Fruit fly (Drosophila melanogaster) whole organism, embryonic: ENCODE data around the gene Pxn.

Experiments
- BEAF-32 ChIP-seq: fragments of 200-800 bp; sonication (Bioruptor generic); optimal IDR thresholded peaks from 3 replicates; lab custom pipeline; 2017; ENCODE audit warnings: missing biosample characterization, missing genetic modification characterization, mild to moderate bottlenecking, moderate library complexity, missing genetic modification reagents
- CG1024 ChIP-seq: fragments of 200-800 bp; sonication (Bioruptor generic); IDR thresholded peaks from 2 replicates; pipeline ENCODE4 v1.3.6; 2022; ENCODE audit warnings: missing biosample characterization, missing genetic modification characterization
- CG10462 ChIP-seq: fragments of 200-800 bp; sonication (Bioruptor generic); optimal IDR thresholded peaks from 2 replicates; lab custom pipeline; 2016; ENCODE audit warnings: missing biosample characterization, missing genetic modification characterization
- CG11247 ChIP-seq: fragments of 200-800 bp; sonication (Bioruptor generic); IDR thresholded peaks from 2 replicates; pipeline ENCODE4 v1.3.6; 2022; ENCODE audit warnings: missing biosample characterization, missing genetic modification characterization
- CG14965 ChIP-seq: fragments of 200-800 bp; sonication (Bioruptor generic); optimal IDR thresholded peaks from 2 replicates; lab custom pipeline; 2016; ENCODE audit warnings: missing biosample characterization, missing genetic modification characterization, borderline replicate concordance
- CG1529 ChIP-seq: fragments of 200-800 bp; sonication (Bioruptor generic); optimal IDR thresholded peaks from 3 replicates; lab custom pipeline; 2018; ENCODE audit warnings: missing biosample characterization, missing genetic modification characterization
- CG16779 ChIP-seq: fragments of 200-800 bp; sonication (Bioruptor generic); IDR thresholded peaks from 2 replicates; pipeline ENCODE4 v1.3.6; 2022; ENCODE audit warnings: missing biosample characterization, missing genetic modification characterization
- CG17186 ChIP-seq: fragments of 200-800 bp; sonication (Bioruptor generic); optimal IDR thresholded peaks from 3 replicates; lab custom pipeline; 2017; ENCODE audit warnings: missing biosample characterization, missing genetic modification reagents, missing genetic modification characterization
- CG17912 ChIP-seq: fragments of 200-800 bp; sonication (Bioruptor generic); optimal IDR thresholded peaks from 2 replicates; lab custom pipeline; 2018; ENCODE audit warnings: missing biosample characterization, mild to moderate bottlenecking, missing genetic modification characterization
- CG18764 ChIP-seq: fragments of 200-800 bp; sonication (Bioruptor generic); optimal IDR thresholded peaks from 3 replicates; lab custom pipeline; 2016; ENCODE audit warnings: missing biosample characterization, missing genetic modification characterization
- CG2129 ChIP-seq: fragments of 200-800 bp; sonication (Bioruptor generic); IDR thresholded peaks from 2 replicates; pipeline ENCODE4 v1.3.6; 2022; ENCODE audit warnings: missing biosample characterization, missing genetic modification characterization; ENCODE audit not compliant: partially characterized antibody
- CG2889 ChIP-seq: fragments of 200-800 bp; sonication (Bioruptor generic); IDR thresholded peaks from 3 replicates; pipeline ENCODE4 v1.3.6; 2022; ENCODE audit warnings: missing biosample characterization, missing genetic modification characterization
- CG31224 ChIP-seq: fragments of 200-800 bp; sonication (Bioruptor generic); IDR thresholded peaks from 2 replicates; pipeline ENCODE4 v1.3.6; 2022; ENCODE audit warnings: missing biosample characterization, missing genetic modification characterization
- CG3838 ChIP-seq: fragments of 200-800 bp; sonication (Bioruptor generic); optimal IDR thresholded peaks from 3 replicates; lab custom pipeline; 2016; ENCODE audit warnings: missing biosample characterization, missing genetic modification characterization
- CG4360 ChIP-seq: fragments of 200-800 bp; sonication (Bioruptor generic); IDR thresholded peaks from 2 replicates; pipeline ENCODE4 v1.3.6; 2022; ENCODE audit warnings: missing biosample characterization, missing genetic modification characterization
- CG4707 ChIP-seq: fragments of 200-800 bp; sonication (Bioruptor generic); optimal IDR thresholded peaks from 2 replicates; lab custom pipeline; 2018; ENCODE audit warnings: missing biosample characterization, mild to moderate bottlenecking, missing genetic modification characterization, moderate library complexity
- CG5245 ChIP-seq: fragments of 200-800 bp; sonication (Bioruptor generic); optimal IDR thresholded peaks from 3 replicates; lab custom pipeline; 2016; ENCODE audit warnings: missing biosample characterization, missing genetic modification characterization
- CG6654 ChIP-seq: fragments of 200-800 bp; sonication (Bioruptor generic); optimal IDR thresholded peaks from 2 replicates; lab custom pipeline; 2017; ENCODE audit warnings: missing biosample characterization, mild to moderate bottlenecking, missing genetic modification characterization
- CG7745 ChIP-seq: fragments of 200-800 bp; sonication (Bioruptor generic); optimal IDR thresholded peaks from 2 replicates; lab custom pipeline; 2018; ENCODE audit warnings: missing biosample characterization, mild to moderate bottlenecking, missing genetic modification characterization, moderate library complexity
- CG8089 ChIP-seq: fragments of 200-800 bp; sonication (Bioruptor generic); optimal IDR thresholded peaks from 3 replicates; lab custom pipeline; 2016; ENCODE audit warnings: missing biosample characterization, missing genetic modification characterization
- CG8290 ChIP-seq, 3 experiments: fragments of 200-800 bp; sonication (Bioruptor generic); optimal IDR thresholded peaks; 2 replicates each; lab custom pipeline; 2016 to 2019; ENCODE audit warnings: missing biosample characterization in 3 of 3, missing genetic modification characterization in 3 of 3, mild to moderate bottlenecking in 2 of 3, moderate library complexity in 1 of 3
- CG9876 ChIP-seq: fragments of 200-800 bp; sonication (Bioruptor generic); optimal IDR thresholded peaks from 2 replicates; lab custom pipeline; 2016; ENCODE audit warnings: missing biosample characterization, missing genetic modification characterization
- CoRest ChIP-seq: fragments of 200-800 bp; sonication (Bioruptor generic); optimal IDR thresholded peaks from 3 replicates; lab custom pipeline; 2018; ENCODE audit warnings: missing biosample characterization, mild to moderate bottlenecking, missing genetic modification characterization, moderate library complexity
- Dbx ChIP-seq: fragments of 200-800 bp; sonication (Bioruptor generic); IDR thresholded peaks from 3 replicates; pipeline ENCODE4 v1.3.6; 2022; ENCODE audit warnings: missing biosample characterization, missing genetic modification characterization
- Fer3 ChIP-seq: fragments of 200-800 bp; sonication (Bioruptor generic); optimal IDR thresholded peaks from 2 replicates; lab custom pipeline; 2018; ENCODE audit warnings: missing biosample characterization, mild to moderate bottlenecking, missing genetic modification characterization, moderate library complexity
- HmgZ ChIP-seq: fragments of 200-800 bp; sonication (Bioruptor generic); optimal IDR thresholded peaks from 2 replicates; lab custom pipeline; 2018; ENCODE audit warnings: missing biosample characterization, mild to moderate bottlenecking, missing genetic modification characterization
- Hr3 ChIP-seq: fragments of 200-800 bp; sonication (Bioruptor generic); optimal IDR thresholded peaks from 3 replicates; lab custom pipeline; 2016; ENCODE audit warnings: missing biosample characterization, missing genetic modification characterization
- Lhr ChIP-seq: fragments of 200-800 bp; sonication (Bioruptor generic); optimal IDR thresholded peaks from 3 replicates; lab custom pipeline; 2017; ENCODE audit warnings: mild to moderate bottlenecking, missing biosample characterization, missing genetic modification reagents, missing genetic modification characterization
- Mad ChIP-seq: fragments of 200-800 bp; sonication (Bioruptor generic); optimal IDR thresholded peaks from 2 replicates; lab custom pipeline; 2016; ENCODE audit warnings: missing biosample characterization, missing genetic modification characterization
- Mes4 ChIP-seq: fragments of 200-800 bp; sonication (Bioruptor generic); optimal IDR thresholded peaks from 2 replicates; lab custom pipeline; 2016; ENCODE audit warnings: missing biosample characterization, missing genetic modification characterization
- Oaz ChIP-seq: fragments of 200-800 bp; sonication (Bioruptor generic); IDR thresholded peaks from 2 replicates; pipeline ENCODE4 v1.3.6; 2022; ENCODE audit warnings: missing biosample characterization, missing genetic modification characterization
- Rx ChIP-seq: fragments of 200-800 bp; sonication (Bioruptor generic); IDR thresholded peaks from 2 replicates; pipeline ENCODE4 v1.3.6; 2022; ENCODE audit warnings: missing biosample characterization, missing genetic modification characterization
- Scr ChIP-seq: fragments of 200-800 bp; sonication (Bioruptor generic); IDR thresholded peaks from 2 replicates; pipeline ENCODE4 v1.3.6; 2022; ENCODE audit warnings: missing biosample characterization, missing genetic modification characterization; ENCODE audit not compliant: partially characterized antibody
- Vsx1 ChIP-seq: fragments of 200-800 bp; sonication (Bioruptor generic); optimal IDR thresholded peaks from 2 replicates; lab custom pipeline; 2017; ENCODE audit warnings: missing biosample characterization, mild to moderate bottlenecking, missing genetic modification characterization, missing genetic modification reagents
- amos ChIP-seq: fragments of 200-800 bp; sonication (Bioruptor generic); IDR thresholded peaks from 2 replicates; pipeline ENCODE4 v1.3.6; 2022; ENCODE audit warnings: missing biosample characterization, missing genetic modification characterization; ENCODE audit not compliant: partially characterized antibody
- cad ChIP-seq: fragments of >200 bp; optimal IDR thresholded peaks from 2 replicates; lab custom pipeline; 2017; ENCODE audit warnings: missing biosample characterization, missing genetic modification characterization
- cas ChIP-seq: fragments of 200-800 bp; sonication (Bioruptor generic); IDR thresholded peaks from 2 replicates; pipeline ENCODE4 v1.3.6; 2022; ENCODE audit warnings: missing biosample characterization, missing genetic modification characterization
- chinmo ChIP-seq: fragments of 200-800 bp; sonication (Bioruptor generic); IDR thresholded peaks from 4 replicates; pipeline ENCODE4 v1.3.6; 2022; ENCODE audit warnings: missing biosample characterization, missing genetic modification characterization; ENCODE audit not compliant: partially characterized antibody
- ci ChIP-seq: fragments of 200-800 bp; sonication (Bioruptor generic); IDR thresholded peaks from 3 replicates; pipeline ENCODE4 v1.3.6; 2022; ENCODE audit warnings: missing biosample characterization, missing genetic modification characterization
- corto ChIP-seq: fragments of 200-800 bp; sonication (Bioruptor generic); optimal IDR thresholded peaks from 2 replicates; lab custom pipeline; 2016; ENCODE audit warnings: missing biosample characterization, mild to moderate bottlenecking, missing genetic modification characterization, moderate library complexity
- esg ChIP-seq: fragments of 200-800 bp; sonication (Bioruptor generic); conservative IDR thresholded peaks from 2 replicates; pipeline ENCODE4 v1.3.6; 2022; ENCODE audit warnings: missing biosample characterization, missing genetic modification characterization
- grau ChIP-seq: fragments of 200-800 bp; optimal IDR thresholded peaks from 3 replicates; lab custom pipeline; 2019; ENCODE audit warnings: missing biosample characterization, mild to moderate bottlenecking, missing genetic modification characterization, moderate library complexity
- gsb ChIP-seq: fragments of 200-800 bp; sonication (Bioruptor generic); IDR thresholded peaks from 2 replicates; pipeline ENCODE4 v1.3.6; 2022; ENCODE audit warnings: missing biosample characterization, missing genetic modification characterization
- inv ChIP-seq: fragments of 200-800 bp; sonication (Bioruptor generic); IDR thresholded peaks from 2 replicates; pipeline ENCODE4 v1.3.6; 2022; ENCODE audit warnings: missing biosample characterization, missing genetic modification characterization; ENCODE audit not compliant: partially characterized antibody
- jing ChIP-seq: fragments of 200-800 bp; sonication (Bioruptor generic); optimal IDR thresholded peaks from 2 replicates; lab custom pipeline; 2018; ENCODE audit warnings: missing biosample characterization, mild to moderate bottlenecking, missing genetic modification characterization
- mld ChIP-seq: fragments of 200-800 bp; sonication (Bioruptor generic); IDR thresholded peaks from 3 replicates; pipeline ENCODE4 v1.3.6; 2022; ENCODE audit warnings: missing biosample characterization, missing genetic modification characterization; ENCODE audit not compliant: partially characterized antibody
- nmo ChIP-seq: fragments of 200-800 bp; sonication (Bioruptor generic); optimal IDR thresholded peaks from 2 replicates; lab custom pipeline; 2018; ENCODE audit warnings: missing biosample characterization, mild to moderate bottlenecking, missing genetic modification characterization, moderate library complexity
- pfk ChIP-seq: fragments of 200-800 bp; sonication (Bioruptor generic); optimal IDR thresholded peaks from 2 replicates; lab custom pipeline; 2018; ENCODE audit warnings: missing biosample characterization, mild to moderate bottlenecking, missing genetic modification characterization, moderate library complexity
- slou ChIP-seq: fragments of 200-800 bp; sonication (Bioruptor generic); optimal IDR thresholded peaks from 3 replicates; lab custom pipeline; 2016; ENCODE audit warnings: missing biosample characterization, missing genetic modification characterization
- sug ChIP-seq: fragments of 200-800 bp; optimal IDR thresholded peaks from 2 replicates; lab custom pipeline; 2019; ENCODE audit warnings: missing biosample characterization, mild to moderate bottlenecking, missing genetic modification characterization, moderate library complexity

Pxn gene

dm6 chr3L:2581343-2581825 is 48.5 kb downstream of the Pxn start (continued):
- TF ChIP-seq CG8290 (GFP tag; optimal IDR thresholded peaks at IDR 0.05; lab: Kevin White, UChicago) = peak; percentile 3
- peak; percentile 27 to 78 for TF ChIP-seq CG8290 (tag; optimal IDR thresholded peaks at IDR 0.05; lab: Kevin White, UChicago)
- TF ChIP-seq CG1024 (GFP tag; lab: Robert Waterston, UW) = peak; percentile 81
- TF ChIP-seq Scr = no peak
- peak; percentile 89 for TF ChIP-seq CoRest
- TF ChIP-seq CG7745 = no peak
- TF ChIP-seq Oaz (GFP tag; lab: Robert Waterston, UW) = peak; percentile 71
- TF ChIP-seq CG11247 (GFP tag; lab: Robert Waterston, UW) = peak; percentile 71
- TF ChIP-seq CG18764 (GFP tag; lab: Kevin White, UChicago) = peak; percentile 50
- TF ChIP-seq CG9876 = peak; percentile 33
- peak; percentile 88 for TF ChIP-seq Fer3 (tag; lab: Kevin White, UChicago)
- TF ChIP-seq CG3838 = no peak
- no peak for TF ChIP-seq CG2129 (GFP tag; lab: Robert Waterston, UW)
- TF ChIP-seq CG4360 (GFP tag; lab: Robert Waterston, UW) = peak; percentile 77
- TF ChIP-seq amos (GFP tag; lab: Robert Waterston, UW) = no peak
- TF ChIP-seq esg (GFP tag; lab: Robert Waterston, UW) = peak; percentile 91
- TF ChIP-seq CG17912 = peak; percentile 31
- peak; percentile 61 for TF ChIP-seq CG4707 (GFP tag; lab: Kevin White, UChicago)
- TF ChIP-seq CG8089 (GFP tag; lab: Kevin White, UChicago) = peak; percentile 50
- TF ChIP-seq pfk (GFP tag; lab: Kevin White, UChicago) = no peak
- peak; percentile 68; the same call in 1 of the 2 replicates for TF ChIP-seq CG16779 (GFP tag; lab: Robert Waterston, UW)
- peak; percentile 71 for TF ChIP-seq Mad (GFP tag; lab: Kevin White, UChicago)
- peak; percentile 66 for TF ChIP-seq CG5245 (GFP tag; lab: Kevin White, UChicago)
- peak; percentile 85 for TF ChIP-seq CG17186 (GFP tag; lab: Kevin White, UChicago)
- peak; percentile 85 for TF ChIP-seq CG1529 (GFP tag; lab: Kevin White, UChicago)
- peak; percentile 97 for TF ChIP-seq ci (GFP tag; lab: Robert Waterston, UW)
- peak; percentile 77 for TF ChIP-seq CG6654 (GFP tag; lab: Kevin White, UChicago)
- TF ChIP-seq CG10462 (GFP tag; lab: Kevin White, UChicago) = peak; percentile 70
- TF ChIP-seq corto = peak; percentile 19
- peak; percentile 38 for TF ChIP-seq Mes4 (GFP tag; lab: Kevin White, UChicago)
- TF ChIP-seq grau (tag; lab: Kevin White, UChicago) = peak; percentile 72
- peak; percentile 47 for TF ChIP-seq sug (tag; lab: Kevin White, UChicago)
- TF ChIP-seq Lhr (GFP tag; lab: Kevin White, UChicago) = peak; percentile 62
- TF ChIP-seq HmgZ (tag; lab: Kevin White, UChicago) = peak; percentile 84
- no peak for TF ChIP-seq BEAF-32 (GFP tag; lab: Kevin White, UChicago)
- TF ChIP-seq Rx (GFP tag; lab: Robert Waterston, UW) = peak; percentile 82
- peak; percentile 26 for TF ChIP-seq CG14965 (GFP tag; lab: Kevin White, UChicago)
- TF ChIP-seq Vsx1 (GFP tag; lab: Kevin White, UChicago) = no peak
- TF ChIP-seq mld (GFP tag; lab: Robert Waterston, UW) = no peak
- 0 out of 2 replicates have a peak, but pooled peaks have one; percentile 27 for TF ChIP-seq inv (GFP tag; lab: Robert Waterston, UW)
- TF ChIP-seq Dbx (GFP tag; lab: Robert Waterston, UW) = peak; percentile 87
- TF ChIP-seq nmo (GFP tag; lab: Kevin White, UChicago) = peak; percentile 90
- peak; percentile 89 for TF ChIP-seq CG2889
- peak; percentile 69 for TF ChIP-seq slou
- TF ChIP-seq CG31224 (GFP tag; lab: Robert Waterston, UW) = peak; percentile 79
- peak; percentile 62; the same call in 1 of the 2 replicates for TF ChIP-seq cas (GFP tag; lab: Robert Waterston, UW)
- no peak for TF ChIP-seq chinmo
- peak; percentile 79 for TF ChIP-seq Hr3 (GFP tag; lab: Kevin White, UChicago)
- TF ChIP-seq cad (GFP tag; lab: Kevin White, UChicago) = no peak
- peak; percentile 61 for TF ChIP-seq gsb
- TF ChIP-seq jing (GFP tag; lab: Kevin White, UChicago) = peak; percentile 82
